Fruit fly (Drosophila melanogaster): ENCODE results near the gene Ir7f.
A peak's percentile ranks its signal among the peaks of the same experiment; 100 is the strongest.

Ir7f gene

dm6 chrX:7931028-7931549 is 47.3 kb upstream of the Ir7f start, which contains the start of gene mahe (continued):
- no peak for TF ChIP-seq ab (GFP tag; optimal IDR thresholded peaks at IDR 0.05)
- no peak for TF ChIP-seq Hmr (GFP tag; optimal IDR thresholded peaks at IDR 0.05)
- no peak for TF ChIP-seq CG11560 (tag; IDR thresholded peaks at IDR 0.05)
- TF ChIP-seq Six4 (GFP tag; optimal IDR thresholded peaks at IDR 0.05) = no peak
- TF ChIP-seq H2.0 (GFP tag; IDR thresholded peaks at IDR 0.05) = no peak
- no peak for TF ChIP-seq zfh1 (GFP tag; IDR thresholded peaks at IDR 0.05)
- TF ChIP-seq ham (GFP tag; IDR thresholded peaks at IDR 0.05) = no peak
- TF ChIP-seq CG13424 (tag; optimal IDR thresholded peaks at IDR 0.05) = no peak
- TF ChIP-seq oc (tag; optimal IDR thresholded peaks at IDR 0.05) = no peak
- no peak for TF ChIP-seq sc (optimal IDR thresholded peaks at IDR 0.05)
- TF ChIP-seq sc (GFP tag; optimal IDR thresholded peaks at IDR 0.05) = no peak
- peak; percentile 61; the same call in 1 of the 3 replicates for TF ChIP-seq zen2 (GFP tag; IDR thresholded peaks at IDR 0.05; ENCODE audit: partially characterized antibody)
- no peak for TF ChIP-seq unpg (GFP tag; optimal IDR thresholded peaks at IDR 0.05)
- no peak for TF ChIP-seq otp (GFP tag; IDR thresholded peaks at IDR 0.05)
- TF ChIP-seq slbo (GFP tag; IDR thresholded peaks at IDR 0.05) = no peak
- TF ChIP-seq CG8359 (GFP tag; optimal IDR thresholded peaks at IDR 0.05; ENCODE audit: borderline replicate concordance) = no peak
- no peak for TF ChIP-seq CG7271 (tag; optimal IDR thresholded peaks at IDR 0.05)
- TF ChIP-seq Antp (GFP tag; optimal IDR thresholded peaks at IDR 0.05) = no peak
- no peak for TF ChIP-seq pum (GFP tag; optimal IDR thresholded peaks at IDR 0.05)
- no peak for TF ChIP-seq CG4424 (GFP tag; optimal IDR thresholded peaks at IDR 0.05)
- TF ChIP-seq CG12155 (GFP tag; optimal IDR thresholded peaks at IDR 0.05) = no peak
- TF ChIP-seq Nf-YB (GFP tag; optimal IDR thresholded peaks at IDR 0.05) = no peak
- no peak for TF ChIP-seq repo (GFP tag; optimal IDR thresholded peaks at IDR 0.05)
- no peak for TF ChIP-seq hth (optimal IDR thresholded peaks at IDR 0.05)
- no peak for TF ChIP-seq Doc2 (GFP tag; IDR thresholded peaks at IDR 0.05)
- no peak for TF ChIP-seq HLHmδ (GFP tag; optimal IDR thresholded peaks at IDR 0.05)
- no peak for TF ChIP-seq CG6654 (GFP tag; optimal IDR thresholded peaks at IDR 0.05)
- no peak for TF ChIP-seq CG15696 (tag; optimal IDR thresholded peaks at IDR 0.05)
- no peak for TF ChIP-seq salm (tag; optimal IDR thresholded peaks at IDR 0.05)
- TF ChIP-seq CG16779 (GFP tag; IDR thresholded peaks at IDR 0.05) = no peak
- no peak for TF ChIP-seq Elba2 (GFP tag; optimal IDR thresholded peaks at IDR 0.05)
- TF ChIP-seq Bteb2 (GFP tag; optimal IDR thresholded peaks at IDR 0.05) = no peak
- no peak for TF ChIP-seq CG13775 (GFP tag; optimal IDR thresholded peaks at IDR 0.05)
- TF ChIP-seq CG4404 (GFP tag; IDR thresholded peaks at IDR 0.05) = no peak
- no peak for TF ChIP-seq CG31224 (GFP tag; IDR thresholded peaks at IDR 0.05)
- TF ChIP-seq bigmax (GFP tag; optimal IDR thresholded peaks at IDR 0.05) = no peak
- TF ChIP-seq CG4617 (GFP tag; optimal IDR thresholded peaks at IDR 0.05; ENCODE audit: borderline replicate concordance) = peak; percentile 13
- no peak for TF ChIP-seq chn (GFP tag; optimal IDR thresholded peaks at IDR 0.05)
- peak; percentile 46 for TF ChIP-seq CG17568 (GFP tag; optimal IDR thresholded peaks at IDR 0.05)
- no peak for TF ChIP-seq CG6683 (GFP tag; optimal IDR thresholded peaks at IDR 0.05)
- peak; percentile 85 for TF ChIP-seq Dref (GFP tag; IDR thresholded peaks at IDR 0.05)
- no peak for TF ChIP-seq CG17186 (GFP tag; optimal IDR thresholded peaks at IDR 0.05)
- no peak for TF ChIP-seq CG10431 (GFP tag; optimal IDR thresholded peaks at IDR 0.05)
- TF ChIP-seq dan (GFP tag; IDR thresholded peaks at IDR 0.05) = no peak
- TF ChIP-seq ewg (GFP tag; optimal IDR thresholded peaks at IDR 0.05) = no peak
- TF ChIP-seq sens (GFP tag) = peak; percentile 56
- TF ChIP-seq her (GFP tag; optimal IDR thresholded peaks at IDR 0.05) = no peak
- TF ChIP-seq CG12071 (GFP tag; optimal IDR thresholded peaks at IDR 0.05) = no peak
- no peak for TF ChIP-seq CG10366 (GFP tag; IDR thresholded peaks at IDR 0.05)
- TF ChIP-seq CG13296 (GFP tag; optimal IDR thresholded peaks at IDR 0.05) = peak; percentile 42
- TF ChIP-seq lilli (GFP tag; optimal IDR thresholded peaks at IDR 0.05) = no peak
- TF ChIP-seq jing (GFP tag; optimal IDR thresholded peaks at IDR 0.05) = no peak
- TF ChIP-seq en (GFP tag; optimal IDR thresholded peaks at IDR 0.05) = no peak
